Worm (Caenorhabditis elegans) whole organism, L4/young adult: ENCODE data around the gene K06A4.6.
"Not testable (repeated sequence)": the region's sequence is repeated elsewhere in the genome, so short reads cannot be mapped to it uniquely, and the experiment has no call there.

Source experiments
- W03F9.2 ChIP-seq: fragments of 150-350 bp; optimal IDR thresholded peaks from 2 replicates; lab custom pipeline; 2014; ENCODE audit warnings: missing biosample characterization, missing genetic modification characterization
- dao-5 ChIP-seq: sonication (generic microtip); optimal IDR thresholded peaks from 2 replicates; lab custom pipeline; 2016; ENCODE audit warnings: missing genotype, missing genetic modification characterization, moderate library complexity, missing compliant biosample characterization
- him-1 ChIP-seq: sonication (generic microtip); optimal IDR thresholded peaks from 2 replicates; lab custom pipeline; 2016; ENCODE audit warnings: missing genotype, missing genetic modification reagents, missing genetic modification characterization, missing compliant biosample characterization

Gene K06A4.6

DNA sequence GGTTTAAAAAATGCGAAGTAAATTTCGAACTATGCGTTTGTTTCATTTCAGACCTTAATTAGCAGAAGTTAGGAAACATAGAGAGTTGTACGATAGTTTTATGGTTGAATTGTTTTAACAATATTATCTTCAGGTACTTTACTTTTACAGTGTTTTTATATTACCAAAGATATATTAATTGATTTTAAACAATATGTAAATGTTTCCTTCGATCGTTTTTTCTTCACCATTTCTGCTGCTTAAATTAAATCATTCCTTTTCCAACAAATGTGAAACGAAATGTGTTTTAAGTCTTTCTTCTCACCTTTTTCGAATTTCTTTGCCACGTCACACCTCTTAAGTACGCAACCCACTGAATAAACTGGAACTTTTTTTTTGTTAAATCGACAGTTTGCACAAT is 27.1 kb downstream of the K06A4.6 start:
- TF ChIP-seq dao-5 (tag; lab: Kevin White, UChicago) (no peak), W03F9.2 (no peak), him-1 (no peak)

DNA sequence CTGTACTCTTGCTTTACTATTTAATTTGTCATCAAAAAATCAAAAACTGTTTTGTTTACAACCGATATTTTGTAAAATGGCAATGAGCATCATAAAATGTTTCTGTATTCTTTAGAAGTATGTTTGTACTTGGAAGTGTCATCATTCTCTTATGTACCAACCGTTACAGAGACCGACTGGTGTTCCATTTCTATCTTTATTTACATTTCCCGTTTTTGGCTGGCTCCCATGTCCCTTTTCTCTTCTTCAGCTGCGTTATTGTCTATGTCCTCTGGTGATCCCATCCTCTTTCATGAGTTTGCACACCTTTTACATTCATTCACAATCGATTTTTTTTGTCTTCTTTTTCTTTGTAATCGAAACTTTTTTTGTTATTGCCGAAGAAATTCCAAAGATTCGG is 29.0 kb downstream of the K06A4.6 start:
- TF ChIP-seq dao-5 (tag; lab: Kevin White, UChicago), result no peak
- TF ChIP-seq him-1, result no peak
- no peak for TF ChIP-seq W03F9.2

DNA sequence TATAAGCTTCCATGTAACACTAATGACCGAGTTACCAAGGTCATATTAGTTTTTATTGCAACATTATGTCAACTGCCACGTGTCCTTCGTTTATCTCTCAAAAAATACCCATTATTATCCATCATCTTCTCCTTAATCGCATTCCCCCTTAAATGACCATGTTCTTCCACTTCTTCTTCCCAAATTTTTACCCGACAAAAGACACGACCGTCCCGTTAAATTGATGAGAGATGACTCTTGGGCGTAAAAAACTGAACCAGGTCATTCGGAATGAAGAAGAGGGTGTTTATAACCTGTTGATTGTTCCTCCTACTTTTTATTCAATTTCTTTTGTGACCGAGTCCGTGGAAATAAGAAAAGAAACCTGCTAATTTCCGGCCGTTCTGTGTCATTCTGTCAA is 35.8 kb downstream of the K06A4.6 start:
- TF ChIP-seq him-1 (no peak), W03F9.2 (no peak), dao-5 (tag; lab: Kevin White, UChicago) (no peak)

DNA sequence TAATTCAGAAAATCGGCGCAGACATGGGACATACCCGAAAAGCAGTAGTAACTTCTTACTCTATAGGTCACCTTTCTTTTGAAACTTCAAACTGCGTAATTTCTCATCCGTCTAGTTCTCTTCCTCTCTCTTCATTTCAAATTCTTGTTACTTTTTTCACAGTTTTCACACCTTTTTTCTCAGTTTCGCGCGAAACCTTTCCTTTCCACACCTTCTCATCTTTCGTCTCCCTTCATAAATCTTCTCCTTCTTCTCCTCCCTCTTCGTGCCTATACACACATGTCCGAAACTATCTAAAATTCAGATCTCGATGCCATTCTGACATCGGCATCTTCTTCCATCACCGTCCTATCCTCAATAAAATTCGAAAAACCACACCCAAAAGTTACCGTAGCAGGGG is 36.7 kb downstream of the K06A4.6 start, which contains the start of gene wdr-62:
Gene wdr-62, plus strand, starts transcription at position 301 of the 400 bp plus-strand sequence.
- TF ChIP-seq him-1, result no peak
- no peak for TF ChIP-seq W03F9.2
- TF ChIP-seq dao-5 (tag; lab: Kevin White, UChicago), result no peak

DNA sequence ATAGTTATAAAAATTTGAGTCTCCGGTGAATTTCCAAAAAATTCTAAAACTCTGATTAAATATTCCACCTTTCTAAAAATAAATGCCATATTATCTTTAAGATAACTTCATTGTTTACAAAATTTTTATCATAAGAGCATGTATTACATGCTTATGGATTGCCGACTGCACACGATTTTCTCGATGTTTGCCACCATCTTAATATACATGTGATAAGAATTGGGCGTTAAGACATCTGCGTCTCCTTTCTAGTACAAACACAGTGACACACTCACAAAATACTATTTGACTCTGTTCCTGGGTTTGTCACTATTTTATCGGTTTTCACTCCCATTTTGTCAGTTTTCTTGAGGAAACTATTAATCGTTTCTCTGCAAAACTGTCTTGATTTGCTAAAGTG is 37.4 kb downstream of the K06A4.6 start:
- TF ChIP-seq dao-5 (tag; lab: Kevin White, UChicago), result no peak
- no peak for TF ChIP-seq him-1
- no peak for TF ChIP-seq W03F9.2

DNA sequence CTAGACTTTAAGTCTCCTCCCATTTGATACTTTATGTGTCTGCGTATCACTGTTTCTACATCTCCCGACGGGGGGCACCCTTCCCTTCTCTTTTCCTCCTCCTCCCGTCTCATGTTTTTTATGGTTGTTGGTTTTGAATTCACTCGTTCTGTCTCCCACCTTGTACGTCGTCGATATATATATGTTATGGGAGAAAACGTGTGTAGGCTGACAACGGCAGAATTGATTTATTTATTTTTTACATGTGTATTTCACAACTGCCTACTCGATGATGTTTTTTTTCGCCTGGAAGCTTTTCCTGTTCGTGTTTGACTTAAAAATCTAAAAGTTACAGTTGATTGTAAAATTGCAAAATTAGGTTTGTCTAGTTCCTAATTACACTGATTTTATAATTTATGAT is 38.0 kb downstream of the K06A4.6 start:
- TF ChIP-seq W03F9.2 (no peak), him-1 (no peak), dao-5 (tag; lab: Kevin White, UChicago) (no peak)

DNA sequence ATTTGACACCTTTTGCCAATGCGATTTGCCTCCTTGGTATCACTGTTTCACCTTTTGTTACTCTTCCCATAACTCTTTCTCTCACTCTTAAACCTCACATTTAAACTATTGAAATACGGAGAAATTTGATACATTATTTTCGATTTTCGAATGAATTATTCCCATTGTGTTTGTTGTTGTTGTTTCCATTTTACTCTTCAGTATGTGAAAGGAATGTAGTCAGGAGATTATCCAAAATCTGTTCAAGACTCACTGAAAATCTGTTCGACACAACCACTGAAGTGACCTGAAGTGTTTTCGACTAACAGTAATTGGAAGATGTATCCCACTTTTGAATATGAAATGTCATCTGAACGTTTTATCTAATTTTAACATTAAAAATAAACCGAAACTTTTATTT is 39.4 kb downstream of the K06A4.6 start:
- TF ChIP-seq dao-5 (tag; lab: Kevin White, UChicago), result no peak
- no peak for TF ChIP-seq W03F9.2
- no peak for TF ChIP-seq him-1

DNA sequence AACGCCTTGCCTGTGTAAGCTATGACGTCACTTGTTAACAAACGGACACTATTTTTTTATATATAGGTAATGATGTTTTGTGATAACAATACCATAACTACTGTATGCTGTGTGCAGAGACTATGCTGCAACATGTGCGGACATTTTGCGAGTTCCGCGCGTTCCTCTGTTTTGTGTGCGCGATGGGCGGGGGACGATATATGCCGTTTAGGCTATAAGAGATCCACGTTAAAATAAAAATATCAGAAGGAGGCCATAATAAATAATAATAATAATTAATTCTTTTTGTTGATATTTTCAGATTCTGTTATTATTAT is 40.5 kb downstream of the K06A4.6 start:
- no peak for TF ChIP-seq him-1

DNA sequence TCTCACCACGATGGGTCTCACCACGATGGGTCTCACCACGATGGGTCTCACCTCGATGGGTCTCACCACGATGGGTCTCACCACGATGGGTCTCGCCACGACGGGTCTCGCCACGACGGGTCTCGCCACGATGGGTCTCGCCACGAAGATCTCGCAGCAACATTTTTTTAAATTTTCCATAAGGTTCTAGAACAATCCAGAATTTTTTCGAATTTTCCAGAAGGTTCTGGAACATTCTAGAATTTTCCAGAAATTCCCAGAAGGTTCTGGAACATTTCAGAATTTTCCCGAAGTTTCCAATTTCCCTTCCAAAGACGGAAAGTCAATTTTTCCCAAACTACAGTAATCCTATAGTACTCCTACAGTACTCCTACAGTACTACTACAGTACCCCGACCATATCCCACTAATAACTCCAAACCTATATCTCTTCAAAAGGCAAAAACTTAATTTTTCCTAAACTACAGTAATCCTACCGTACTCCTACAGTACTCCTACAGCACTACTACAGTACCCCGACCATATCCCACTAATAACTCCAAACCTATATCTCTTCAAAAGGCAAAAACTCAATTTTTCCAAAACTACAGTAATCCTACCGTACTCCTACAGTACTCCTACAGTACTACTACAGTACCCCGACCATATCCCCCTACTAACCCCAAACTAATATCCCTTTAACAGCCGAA is 41.0 kb downstream of the K06A4.6 start, which contains the start of gene Y54B9A.1:
Gene Y54B9A.1, minus strand, starts transcription at position 235 of the 688 bp plus-strand sequence.
- not testable (repeated sequence) for TF ChIP-seq him-1; W03F9.2; dao-5 (tag; lab: Kevin White, UChicago)
